Fruit fly (Drosophila melanogaster) whole organism, embryonic: ENCODE results near the gene Rdh.

Experiments used
- Aef1 ChIP-seq: fragments of 200-800 bp; sonication (Bioruptor generic); IDR thresholded peaks from 3 replicates; pipeline ENCODE4 v1.3.6; 2022; ENCODE audit warnings: missing biosample characterization, missing genetic modification characterization
- Bgb ChIP-seq: fragments of 200-800 bp; sonication (Bioruptor generic); IDR thresholded peaks from 2 replicates; pipeline ENCODE4 v1.3.6; 2022; ENCODE audit warnings: missing biosample characterization, missing genetic modification characterization; ENCODE audit not compliant: partially characterized antibody
- CG11504 ChIP-seq: fragments of 200-800 bp; sonication (Bioruptor generic); optimal IDR thresholded peaks from 3 replicates; lab custom pipeline; 2019; ENCODE audit warnings: missing biosample characterization, mild to moderate bottlenecking, missing genetic modification characterization, moderate library complexity
- CG12299 ChIP-seq: fragments of 200-800 bp; sonication (Bioruptor generic); optimal IDR thresholded peaks from 2 replicates; lab custom pipeline; 2018; ENCODE audit warnings: missing biosample characterization, mild to moderate bottlenecking, missing genetic modification characterization
- CG15269 ChIP-seq: fragments of 200-800 bp; sonication (Bioruptor generic); optimal IDR thresholded peaks from 2 replicates; lab custom pipeline; 2018; ENCODE audit warnings: missing biosample characterization, mild to moderate bottlenecking, missing genetic modification characterization, moderate library complexity
- CG1602 ChIP-seq: fragments of 200-800 bp; sonication (Bioruptor generic); optimal IDR thresholded peaks from 3 replicates; lab custom pipeline; 2016; ENCODE audit warnings: missing biosample characterization, missing genetic modification characterization
- CG17385 ChIP-seq: fragments of 200-800 bp; sonication (Bioruptor generic); optimal IDR thresholded peaks from 3 replicates; lab custom pipeline; 2018; ENCODE audit warnings: missing biosample characterization, mild to moderate bottlenecking, missing genetic modification characterization
- CG17829 ChIP-seq: fragments of 200-800 bp; optimal IDR thresholded peaks from 2 replicates; lab custom pipeline; 2019; ENCODE audit warnings: missing biosample characterization, mild to moderate bottlenecking, missing genetic modification characterization, moderate library complexity
- CG1792 ChIP-seq: fragments of 200-800 bp; sonication (Bioruptor generic); optimal IDR thresholded peaks from 2 replicates; lab custom pipeline; 2016; ENCODE audit warnings: missing biosample characterization, missing genetic modification characterization
- CG30020 ChIP-seq: fragments of 200-800 bp; optimal IDR thresholded peaks from 2 replicates; lab custom pipeline; 2019; ENCODE audit warnings: missing biosample characterization, mild to moderate bottlenecking, missing genetic modification characterization, moderate library complexity
- CG30403 ChIP-seq: fragments of 200-800 bp; sonication (Bioruptor generic); optimal IDR thresholded peaks from 3 replicates; lab custom pipeline; 2016; ENCODE audit warnings: missing biosample characterization, missing genetic modification characterization
- CG43689 ChIP-seq: fragments of 200-800 bp; sonication (Bioruptor generic); IDR thresholded peaks from 2 replicates; pipeline ENCODE4 v1.3.6; 2022; ENCODE audit warnings: missing biosample characterization, missing genetic modification characterization
- CG4404 ChIP-seq: fragments of 200-800 bp; sonication (Bioruptor generic); IDR thresholded peaks from 2 replicates; pipeline ENCODE4 v1.3.6; 2022; ENCODE audit warnings: missing biosample characterization, missing genetic modification characterization
- CG4820 ChIP-seq: fragments of 200-800 bp; sonication (Bioruptor generic); optimal IDR thresholded peaks from 3 replicates; lab custom pipeline; 2016; ENCODE audit warnings: missing biosample characterization, missing genetic modification characterization
- CG6689 ChIP-seq: fragments of 200-800 bp; sonication (Bioruptor generic); IDR thresholded peaks from 2 replicates; pipeline ENCODE4 v1.3.6; 2022; ENCODE audit warnings: missing biosample characterization, missing genetic modification characterization
- Chrac-16 ChIP-seq: fragments of 200-800 bp; sonication (Bioruptor generic); optimal IDR thresholded peaks from 3 replicates; lab custom pipeline; 2016; ENCODE audit warnings: missing biosample characterization, missing genetic modification characterization
- Dek ChIP-seq: fragments of 200-800 bp; sonication (Bioruptor generic); optimal IDR thresholded peaks from 3 replicates; lab custom pipeline; 2019; ENCODE audit warnings: missing biosample characterization, mild to moderate bottlenecking, missing genetic modification characterization, moderate library complexity
- Dll ChIP-seq: fragments of 200-800 bp; sonication (Bioruptor generic); IDR thresholded peaks from 4 replicates; pipeline ENCODE4 v1.3.6; 2022; ENCODE audit warnings: missing biosample characterization, missing genetic modification characterization; ENCODE audit not compliant: partially characterized antibody
- Elba2 ChIP-seq: fragments of 200-800 bp; sonication (Bioruptor generic); optimal IDR thresholded peaks from 3 replicates; lab custom pipeline; 2016; ENCODE audit warnings: missing biosample characterization, missing genetic modification characterization
- Fer3 ChIP-seq: fragments of 200-800 bp; sonication (Bioruptor generic); optimal IDR thresholded peaks from 2 replicates; lab custom pipeline; 2018; ENCODE audit warnings: missing biosample characterization, mild to moderate bottlenecking, missing genetic modification characterization, moderate library complexity
- Hand ChIP-seq: fragments of 200-800 bp; sonication (Bioruptor generic); optimal IDR thresholded peaks from 2 replicates; lab custom pipeline; 2017; ENCODE audit warnings: mild to moderate bottlenecking, missing biosample characterization, missing genetic modification reagents, missing genetic modification characterization
- Hr51 ChIP-seq, 2 experiments: fragments of 200-800 bp; sonication (Bioruptor generic); optimal IDR thresholded peaks; 2 replicates in 1 of 2; 3 replicates in 1 of 2; lab custom pipeline; 2016 to 2018; ENCODE audit warnings: missing biosample characterization in 2 of 2, missing genetic modification characterization in 2 of 2, mild to moderate bottlenecking in 1 of 2, moderate library complexity in 1 of 2
- NFAT ChIP-seq: fragments of 200-800 bp; sonication (Bioruptor generic); IDR thresholded peaks from 2 replicates; pipeline ENCODE4 v1.3.6; 2022; ENCODE audit warnings: missing biosample characterization, missing genetic modification characterization
- NK7.1 ChIP-seq: fragments of 200-800 bp; sonication (Bioruptor generic); optimal IDR thresholded peaks from 3 replicates; lab custom pipeline; 2016; ENCODE audit warnings: missing biosample characterization, missing genetic modification characterization
- Nf-YB ChIP-seq: fragments of 200-800 bp; sonication (Bioruptor generic); optimal IDR thresholded peaks from 3 replicates; lab custom pipeline; 2019; ENCODE audit warnings: missing biosample characterization, mild to moderate bottlenecking, missing genetic modification characterization, moderate library complexity
- Sox102F ChIP-seq: fragments of 200-800 bp; sonication (Bioruptor generic); optimal IDR thresholded peaks from 2 replicates; lab custom pipeline; 2018; ENCODE audit warnings: missing biosample characterization, mild to moderate bottlenecking, missing genetic modification characterization, moderate library complexity
- Sry-δ ChIP-seq: fragments of 200-800 bp; sonication (Bioruptor generic); optimal IDR thresholded peaks from 2 replicates; lab custom pipeline; 2016; ENCODE audit warnings: missing biosample characterization, missing genetic modification characterization
- bbx ChIP-seq: fragments of 200-800 bp; sonication (Bioruptor generic); IDR thresholded peaks from 2 replicates; pipeline ENCODE4 v1.3.6; 2022; ENCODE audit warnings: missing biosample characterization, missing genetic modification characterization; ENCODE audit not compliant: partially characterized antibody
- bigmax ChIP-seq: fragments of 200-800 bp; sonication (Bioruptor generic); optimal IDR thresholded peaks from 2 replicates; lab custom pipeline; 2018; ENCODE audit warnings: missing biosample characterization, mild to moderate bottlenecking, missing genetic modification characterization
- corto ChIP-seq: fragments of 200-800 bp; sonication (Bioruptor generic); optimal IDR thresholded peaks from 2 replicates; lab custom pipeline; 2016; ENCODE audit warnings: missing biosample characterization, mild to moderate bottlenecking, missing genetic modification characterization, moderate library complexity
- cwo ChIP-seq: fragments of 200-800 bp; sonication (Bioruptor generic); optimal IDR thresholded peaks from 3 replicates; lab custom pipeline; 2017; ENCODE audit warnings: missing biosample characterization, missing genetic modification characterization, mild to moderate bottlenecking, moderate library complexity, missing genetic modification reagents
- ewg ChIP-seq: fragments of 200-800 bp; sonication (Bioruptor generic); optimal IDR thresholded peaks from 3 replicates; lab custom pipeline; 2017; ENCODE audit warnings: mild to moderate bottlenecking, missing biosample characterization, missing genetic modification reagents, missing genetic modification characterization
- exex ChIP-seq: fragments of 200-800 bp; sonication (Bioruptor generic); optimal IDR thresholded peaks from 4 replicates; lab custom pipeline; 2018; ENCODE audit warnings: missing biosample characterization, mild to moderate bottlenecking, missing genetic modification characterization, moderate library complexity
- fd3F ChIP-seq: fragments of 200-800 bp; sonication (Bioruptor generic); optimal IDR thresholded peaks from 2 replicates; lab custom pipeline; 2018; ENCODE audit warnings: missing biosample characterization, mild to moderate bottlenecking, missing genetic modification characterization, moderate library complexity
- fru ChIP-seq: fragments of >200 bp; optimal IDR thresholded peaks from 2 replicates; lab custom pipeline; 2017
- gcm2 ChIP-seq: fragments of 200-800 bp; sonication (Bioruptor generic); optimal IDR thresholded peaks from 2 replicates; lab custom pipeline; 2016; ENCODE audit warnings: missing biosample characterization, missing genetic modification characterization
- gem ChIP-seq: fragments of 200-800 bp; sonication (Bioruptor generic); optimal IDR thresholded peaks from 2 replicates; lab custom pipeline; 2019; ENCODE audit warnings: missing biosample characterization, mild to moderate bottlenecking, missing genetic modification characterization, moderate library complexity
- kah ChIP-seq: fragments of 200-800 bp; sonication (Bioruptor generic); optimal IDR thresholded peaks from 2 replicates; lab custom pipeline; 2018; ENCODE audit warnings: missing biosample characterization, mild to moderate bottlenecking, missing genetic modification characterization
- lmd ChIP-seq: fragments of 200-800 bp; sonication (Bioruptor generic); IDR thresholded peaks from 2 replicates; pipeline ENCODE4 v1.3.6; 2022; ENCODE audit warnings: missing biosample characterization, missing genetic modification characterization
- nau ChIP-seq: fragments of 200-800 bp; sonication (Bioruptor generic); optimal IDR thresholded peaks from 3 replicates; lab custom pipeline; 2017; ENCODE audit warnings: missing biosample characterization, mild to moderate bottlenecking, missing genetic modification characterization, missing genetic modification reagents
- nmo ChIP-seq: fragments of 200-800 bp; sonication (Bioruptor generic); optimal IDR thresholded peaks from 2 replicates; lab custom pipeline; 2018; ENCODE audit warnings: missing biosample characterization, mild to moderate bottlenecking, missing genetic modification characterization, moderate library complexity
- pan ChIP-seq, 4 experiments: fragments of >200 bp in 3 of 4; fragments of 200-800 bp in 1 of 4; sonication (Bioruptor generic) in 1 of 4; optimal IDR thresholded peaks in 3 of 4; IDR thresholded peaks in 1 of 4; 2 replicates each; pipeline versions ENCODE4 v1.3.6 to Lab custom; 2017 to 2022; ENCODE audit warnings: missing biosample characterization in 2 of 4, missing genetic modification characterization in 2 of 4, mixed read lengths in 1 of 4
- shn ChIP-seq: fragments of 200-800 bp; sonication (Bioruptor generic); optimal IDR thresholded peaks from 3 replicates; lab custom pipeline; 2016; ENCODE audit warnings: missing biosample characterization, missing genetic modification characterization
- slbo ChIP-seq: fragments of 200-800 bp; sonication (Bioruptor generic); IDR thresholded peaks from 2 replicates; pipeline ENCODE4 v1.3.6; 2022; ENCODE audit warnings: missing biosample characterization, missing genetic modification characterization
- sqz ChIP-seq: fragments of 200-800 bp; sonication (Bioruptor generic); optimal IDR thresholded peaks from 3 replicates; lab custom pipeline; 2018; ENCODE audit warnings: missing biosample characterization, mild to moderate bottlenecking, missing genetic modification characterization
- tgo ChIP-seq: fragments of 200-800 bp; sonication (Bioruptor generic); IDR thresholded peaks from 3 replicates; pipeline ENCODE4 v1.3.6; 2022; ENCODE audit warnings: missing biosample characterization, missing genetic modification characterization
- trem ChIP-seq: fragments of 200-800 bp; optimal IDR thresholded peaks from 3 replicates; lab custom pipeline; 2019; ENCODE audit warnings: missing biosample characterization, mild to moderate bottlenecking, missing genetic modification characterization, moderate library complexity
- usp ChIP-seq: fragments of >200 bp; optimal IDR thresholded peaks from 2 replicates; lab custom pipeline; 2017; ENCODE audit warnings: missing biosample characterization, missing genetic modification characterization
- vvl ChIP-seq: fragments of 200-800 bp; sonication (Bioruptor generic); IDR thresholded peaks from 2 replicates; pipeline ENCODE4 v1.3.6; 2022; ENCODE audit warnings: missing biosample characterization, missing genetic modification characterization
- zf30C ChIP-seq: fragments of 200-800 bp; sonication (Bioruptor generic); optimal IDR thresholded peaks from 3 replicates; lab custom pipeline; 2018; ENCODE audit warnings: missing biosample characterization, mild to moderate bottlenecking, missing genetic modification characterization

The Rdh gene

DNA sequence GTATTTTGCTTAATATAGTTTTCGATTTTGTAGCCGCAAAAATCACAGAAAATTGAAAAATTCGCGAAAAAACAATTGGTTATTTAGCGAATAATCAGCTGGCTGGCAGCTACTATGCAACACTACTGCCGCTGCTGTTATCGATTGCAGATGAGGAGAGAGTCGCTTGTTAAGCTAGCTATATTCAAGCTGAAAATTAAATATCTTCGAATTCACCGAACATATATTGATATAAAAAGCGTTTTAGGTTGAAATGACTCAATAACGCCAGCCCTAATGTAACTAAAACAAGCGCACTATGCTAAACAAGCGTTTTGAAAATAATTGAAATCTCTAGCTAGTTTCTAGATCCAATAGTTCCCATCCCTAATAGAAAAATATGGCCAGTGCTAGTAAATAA lies 18.9 kb upstream of the Rdh start, which contains the start of the genes CG32264, ntc and IntS10 (continued):
- TF ChIP-seq usp, result no peak
- TF ChIP-seq fd3F (GFP tag; lab: Kevin White, UChicago), result peak; percentile 59
- TF ChIP-seq pan (optimal IDR thresholded peaks at IDR 0.05; lab: Kevin White, UChicago), result no peak
- TF ChIP-seq pan (GFP tag; optimal IDR thresholded peaks at IDR 0.05 in 1 of 2, IDR thresholded peaks at IDR 0.05 in 1 of 2), result no peak
- TF ChIP-seq Aef1 (GFP tag; lab: Robert Waterston, UW), result peak; percentile 66
- TF ChIP-seq Hand (GFP tag; lab: Kevin White, UChicago), result no peak
- peak; percentile 55 for TF ChIP-seq CG17385
- TF ChIP-seq Sox102F (GFP tag; lab: Kevin White, UChicago), result no peak
- TF ChIP-seq trem (tag; lab: Kevin White, UChicago), result peak; percentile 43
- peak in 1 of 2 experiments; percentile 73 for TF ChIP-seq Hr51 (GFP tag; optimal IDR thresholded peaks at IDR 0.05; lab: Kevin White, UChicago)
- TF ChIP-seq CG1602 (GFP tag; lab: Kevin White, UChicago), result peak; percentile 58
- TF ChIP-seq lmd (GFP tag; lab: Robert Waterston, UW), result peak; percentile 51; the same call in 1 of the 2 replicates
- 0 out of 2 replicates have a peak, but pooled peaks have one; percentile 43 for TF ChIP-seq Bgb (GFP tag; lab: Robert Waterston, UW)
- peak; percentile 73; the same call in 3 of the 4 replicates for TF ChIP-seq Dll (GFP tag; lab: Robert Waterston, UW)
- peak; percentile 49 for TF ChIP-seq CG4820 (GFP tag; lab: Kevin White, UChicago)
- TF ChIP-seq ewg (GFP tag; lab: Kevin White, UChicago), result peak; percentile 34
- TF ChIP-seq exex (tag; lab: Kevin White, UChicago), result peak; percentile 41
- TF ChIP-seq Nf-YB, result peak; percentile 30
- TF ChIP-seq Sry-δ, result peak; percentile 91
- TF ChIP-seq shn, result peak; percentile 87
- peak; percentile 61 for TF ChIP-seq CG17829 (tag; lab: Kevin White, UChicago)
- peak; percentile 21; the same call in 1 of the 2 replicates for TF ChIP-seq vvl (GFP tag; lab: Robert Waterston, UW)
- no peak for TF ChIP-seq CG12299 (tag; lab: Kevin White, UChicago)
- 0 out of 2 replicates have a peak, but pooled peaks have one; percentile 45 for TF ChIP-seq CG4404 (GFP tag; lab: Robert Waterston, UW)
- TF ChIP-seq CG30403, result peak; percentile 86
- no peak for TF ChIP-seq CG15269 (tag; lab: Kevin White, UChicago)
- no peak for TF ChIP-seq CG11504 (tag; lab: Kevin White, UChicago)
- peak; percentile 86 for TF ChIP-seq nmo (GFP tag; lab: Kevin White, UChicago)
- TF ChIP-seq zf30C (GFP tag; lab: Kevin White, UChicago), result no peak
- peak; percentile 34 for TF ChIP-seq cwo (GFP tag; lab: Kevin White, UChicago)
- peak; percentile 31 for TF ChIP-seq Elba2 (GFP tag; lab: Kevin White, UChicago)
- TF ChIP-seq Fer3 (tag; lab: Kevin White, UChicago), result peak; percentile 63
- peak; percentile 66 for TF ChIP-seq Dek (tag; lab: Kevin White, UChicago)
- TF ChIP-seq NK7.1 (GFP tag; lab: Kevin White, UChicago), result peak; percentile 61
- TF ChIP-seq CG1792 (GFP tag; lab: Kevin White, UChicago), result peak; percentile 23
- peak; percentile 72 for TF ChIP-seq slbo
- TF ChIP-seq nau (GFP tag; lab: Kevin White, UChicago), result peak; percentile 21
- TF ChIP-seq CG30020 (tag; lab: Kevin White, UChicago), result peak; percentile 62
- TF ChIP-seq bbx (GFP tag; lab: Robert Waterston, UW), result no peak
- no peak for TF ChIP-seq bigmax (GFP tag; lab: Kevin White, UChicago)
- peak; percentile 31; the same call in 1 of the 2 replicates for TF ChIP-seq CG6689 (GFP tag; lab: Robert Waterston, UW)
- TF ChIP-seq corto, result no peak
- peak; percentile 79 for TF ChIP-seq gem
- no peak for TF ChIP-seq fru
- TF ChIP-seq gcm2 (GFP tag; lab: Kevin White, UChicago), result peak; percentile 16
- TF ChIP-seq NFAT (GFP tag; lab: Robert Waterston, UW), result peak; percentile 60
- TF ChIP-seq kah (GFP tag; lab: Kevin White, UChicago), result no peak
- TF ChIP-seq tgo (GFP tag; lab: Robert Waterston, UW), result no peak
- peak; percentile 78 for TF ChIP-seq Chrac-16 (GFP tag; lab: Kevin White, UChicago)
- TF ChIP-seq CG43689 (GFP tag; lab: Robert Waterston, UW), result no peak
- TF ChIP-seq sqz (GFP tag; lab: Kevin White, UChicago), result no peak
